Worm (Caenorhabditis elegans): ENCODE data around the gene fkb-4.

DNA sequence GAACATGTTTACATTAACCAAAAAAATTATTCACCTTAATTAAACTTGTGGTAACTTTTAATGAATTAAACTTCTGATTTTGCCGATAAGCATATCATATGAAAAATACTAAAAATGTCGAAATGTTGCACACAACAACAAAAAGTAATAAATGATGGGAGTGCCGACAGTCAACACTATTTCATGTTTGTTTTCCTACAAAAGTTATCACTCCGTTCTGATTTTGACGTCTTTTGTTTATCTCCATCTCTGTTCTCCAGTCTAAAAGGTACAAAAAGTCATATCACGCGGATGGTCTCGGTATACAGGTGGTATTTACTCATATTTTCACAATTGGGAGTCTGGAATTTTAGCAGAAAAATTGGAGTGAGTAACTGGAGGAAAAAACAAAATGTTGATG is 28.5 kb upstream of the fkb-4 start:
- no peak for TF ChIP-seq T22C8.4 (GFP tag; IDR thresholded peaks at IDR 0.05)
- no peak for TF ChIP-seq klf-2 (GFP tag; conservative IDR thresholded peaks at IDR 0.05)
- TF ChIP-seq flt-1 (GFP tag; IDR thresholded peaks at IDR 0.05) = no peak
- TF ChIP-seq ref-1 (GFP tag; conservative IDR thresholded peaks at IDR 0.05) = no peak
- no peak for TF ChIP-seq ztf-23 (GFP tag; IDR thresholded peaks at IDR 0.05)
- TF ChIP-seq tab-1 (GFP tag; IDR thresholded peaks at IDR 0.05) = no peak
- TF ChIP-seq med-1 (GFP tag; optimal IDR thresholded peaks at IDR 0.05; ENCODE audit: insufficient read depth) = no peak
- no peak for TF ChIP-seq cog-1 (tag; optimal IDR thresholded peaks at IDR 0.05)
- no peak for TF ChIP-seq ztf-29 (GFP tag; IDR thresholded peaks at IDR 0.05)

All from whole organism, midembryonic.